Worm (Caenorhabditis elegans) whole organism, L1 larva: ENCODE data around the gene C15H11.13.

Source experiments
- alr-1 ChIP-seq: fragments of 200-800 bp; sonication (Bioruptor generic); optimal IDR thresholded peaks from 2 replicates; lab custom pipeline; 2018; ENCODE audit warnings: borderline replicate concordance, mild to moderate bottlenecking, missing genetic modification characterization, missing compliant biosample characterization
- irx-1 ChIP-seq: sonication (generic microtip); optimal IDR thresholded peaks from 2 replicates; lab custom pipeline; 2016; ENCODE audit warnings: missing genetic modification characterization, missing compliant biosample characterization
- lin-15B ChIP-seq: fragments of 150-350 bp; sonication (generic microtip); optimal IDR thresholded peaks from 3 replicates; lab custom pipeline; 2014; ENCODE audit warnings: missing biosample characterization, missing genetic modification characterization
- mdl-1 ChIP-seq, 2 experiments: fragments of 150-350 bp; optimal IDR thresholded peaks; 2 replicates each; lab custom pipeline; 2014 to 2017; ENCODE audit warnings: missing biosample characterization in 2 of 2, missing genetic modification characterization in 2 of 2, inconsistent platforms in 1 of 2
- nhr-77 ChIP-seq: fragments of 150-350 bp; optimal IDR thresholded peaks from 2 replicates; lab custom pipeline; 2014; ENCODE audit warnings: missing biosample characterization, missing genetic modification characterization
- pag-3 ChIP-seq: sonication (generic microtip); optimal IDR thresholded peaks from 2 replicates; lab custom pipeline; 2017; ENCODE audit warnings: missing genetic modification characterization, mild to moderate bottlenecking, missing compliant biosample characterization, antibody characterized with exemption, borderline replicate concordance; ENCODE audit not compliant: insufficient read depth

DNA sequence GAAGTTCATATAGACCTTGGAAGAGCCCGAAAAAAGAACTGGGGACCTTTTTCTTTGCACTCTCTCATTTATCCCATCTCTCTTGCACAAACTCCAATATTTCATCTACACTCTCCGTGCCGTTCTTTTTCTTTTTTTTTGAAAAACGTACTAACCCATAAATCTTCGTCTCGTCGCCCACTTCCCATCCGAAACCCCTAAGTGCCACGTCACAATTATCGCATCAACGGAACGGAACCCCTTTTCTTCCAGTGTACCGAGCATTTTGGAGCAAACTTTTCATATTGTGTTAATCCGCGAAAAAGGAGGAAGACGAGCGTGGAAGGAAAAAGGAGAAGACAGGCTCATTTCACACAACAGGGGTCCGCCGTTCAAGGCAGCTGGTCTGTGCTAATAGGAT, 25.4 kb upstream of the C15H11.13 start:
- TF ChIP-seq mdl-1 (tag; optimal IDR thresholded peaks at IDR 0.05; lab: Kevin White, UChicago), result no peak
- TF ChIP-seq alr-1 (tag; lab: Kevin White, UChicago), result no peak
- TF ChIP-seq lin-15B (tag; lab: Kevin White, UChicago), result no peak
- no peak for TF ChIP-seq pag-3 (tag; lab: Kevin White, UChicago)
- no peak for TF ChIP-seq irx-1 (tag; lab: Kevin White, UChicago)
- no peak for TF ChIP-seq nhr-77 (tag; lab: Kevin White, UChicago)
